Fruit fly (Drosophila melanogaster): ENCODE results near the gene SA1.

Gene SA1

dm6 chr2L:6967422-6968012 is 17.3 kb downstream of the SA1 start, which contains the start of gene Sumo (continued):
- TF ChIP-seq CG10209 (GFP tag; optimal IDR thresholded peaks at IDR 0.05), result no peak
- TF ChIP-seq pnt (GFP tag; optimal IDR thresholded peaks at IDR 0.05), result no peak
- TF ChIP-seq CG4282 (GFP tag; optimal IDR thresholded peaks at IDR 0.05), result no peak
- no peak for TF ChIP-seq CG3838 (GFP tag; optimal IDR thresholded peaks at IDR 0.05)
- no peak for TF ChIP-seq lilli (GFP tag; optimal IDR thresholded peaks at IDR 0.05)
- no peak for TF ChIP-seq CG11696 (GFP tag; IDR thresholded peaks at IDR 0.05)
- TF ChIP-seq CG1603 (tag; optimal IDR thresholded peaks at IDR 0.05), result peak; percentile 66
- TF ChIP-seq Mad (GFP tag; optimal IDR thresholded peaks at IDR 0.05), result no peak
- TF ChIP-seq CG6254 (GFP tag; optimal IDR thresholded peaks at IDR 0.05), result no peak
- TF ChIP-seq maf-S (GFP tag; optimal IDR thresholded peaks at IDR 0.05), result no peak
- TF ChIP-seq en (GFP tag; optimal IDR thresholded peaks at IDR 0.05), result no peak
- no peak for TF ChIP-seq Chrac-16 (GFP tag; optimal IDR thresholded peaks at IDR 0.05)
- no peak for TF ChIP-seq z (GFP tag; IDR thresholded peaks at IDR 0.05)
- TF ChIP-seq zen2 (GFP tag; IDR thresholded peaks at IDR 0.05; ENCODE audit: partially characterized antibody), result peak; percentile 99
- TF ChIP-seq CG7556 (GFP tag; optimal IDR thresholded peaks at IDR 0.05), result no peak
- TF ChIP-seq Rx (GFP tag; IDR thresholded peaks at IDR 0.05), result no peak
- no peak for TF ChIP-seq CG11247 (GFP tag; IDR thresholded peaks at IDR 0.05)
- peak; percentile 98 for TF ChIP-seq chinmo (GFP tag; IDR thresholded peaks at IDR 0.05; ENCODE audit: partially characterized antibody)
- TF ChIP-seq klu (GFP tag; IDR thresholded peaks at IDR 0.05), result no peak
- TF ChIP-seq exex (tag; optimal IDR thresholded peaks at IDR 0.05), result no peak
- peak; percentile 16 for TF ChIP-seq CG16815 (GFP tag; optimal IDR thresholded peaks at IDR 0.05)
- TF ChIP-seq grau (tag; optimal IDR thresholded peaks at IDR 0.05), result peak; percentile 21
- TF ChIP-seq CG6813 (GFP tag; optimal IDR thresholded peaks at IDR 0.05), result no peak
- TF ChIP-seq CG43689 (GFP tag; IDR thresholded peaks at IDR 0.05), result no peak
- TF ChIP-seq Dbx (GFP tag; IDR thresholded peaks at IDR 0.05), result peak; percentile 59; the same call in 2 of the 3 replicates
- no peak for TF ChIP-seq CG1647 (GFP tag; optimal IDR thresholded peaks at IDR 0.05)
- TF ChIP-seq gsb (GFP tag; IDR thresholded peaks at IDR 0.05), result peak; percentile 5; the same call in 1 of the 2 replicates
- TF ChIP-seq Abd-B (GFP tag; optimal IDR thresholded peaks at IDR 0.05), result peak; percentile 73
- no peak for TF ChIP-seq CG6765 (GFP tag; optimal IDR thresholded peaks at IDR 0.05)
- no peak for TF ChIP-seq PHDP (tag; optimal IDR thresholded peaks at IDR 0.05)
- TF ChIP-seq Ets97D (GFP tag; optimal IDR thresholded peaks at IDR 0.05), result no peak
- no peak for TF ChIP-seq CG32767 (GFP tag; IDR thresholded peaks at IDR 0.05)
- no peak for TF ChIP-seq schlank (tag; optimal IDR thresholded peaks at IDR 0.05)
- no peak for TF ChIP-seq Bteb2 (GFP tag; optimal IDR thresholded peaks at IDR 0.05)
- TF ChIP-seq Ets65A (GFP tag), result no peak
- no peak for TF ChIP-seq ssp (GFP tag; IDR thresholded peaks at IDR 0.05)
- peak; percentile 15 for TF ChIP-seq Dp (GFP tag; optimal IDR thresholded peaks at IDR 0.05)
- TF ChIP-seq CG31388 (GFP tag; optimal IDR thresholded peaks at IDR 0.05), result no peak
- no peak for TF ChIP-seq cwo (GFP tag; optimal IDR thresholded peaks at IDR 0.05)
- TF ChIP-seq TFAM (GFP tag; optimal IDR thresholded peaks at IDR 0.05), result no peak
- TF ChIP-seq CG9797 (GFP tag; optimal IDR thresholded peaks at IDR 0.05), result peak; percentile 43
- TF ChIP-seq so (GFP tag; IDR thresholded peaks at IDR 0.05), result no peak
- peak; percentile 80 for TF ChIP-seq CG6272 (GFP tag; IDR thresholded peaks at IDR 0.05)
- no peak for TF ChIP-seq CG7928 (GFP tag; optimal IDR thresholded peaks at IDR 0.05)
- TF ChIP-seq Ptx1 (GFP tag; IDR thresholded peaks at IDR 0.05), result no peak
- TF ChIP-seq CG5953 (GFP tag; IDR thresholded peaks at IDR 0.05), result no peak
- TF ChIP-seq Trl (optimal IDR thresholded peaks at IDR 0.05), result no peak
- TF ChIP-seq Trl (GFP tag; optimal IDR thresholded peaks at IDR 0.05), result no peak
- TF ChIP-seq sqz (GFP tag; optimal IDR thresholded peaks at IDR 0.05), result peak; percentile 69
- no peak for TF ChIP-seq CG2875 (GFP tag; optimal IDR thresholded peaks at IDR 0.05)
- no peak for TF ChIP-seq CG1792 (GFP tag; optimal IDR thresholded peaks at IDR 0.05)
- no peak for TF ChIP-seq CG12104 (GFP tag; optimal IDR thresholded peaks at IDR 0.05)

Measured in whole organism, embryonic.